Worm (Caenorhabditis elegans): ENCODE data around the gene C28D4.5.

C28D4.5 gene

DNA sequence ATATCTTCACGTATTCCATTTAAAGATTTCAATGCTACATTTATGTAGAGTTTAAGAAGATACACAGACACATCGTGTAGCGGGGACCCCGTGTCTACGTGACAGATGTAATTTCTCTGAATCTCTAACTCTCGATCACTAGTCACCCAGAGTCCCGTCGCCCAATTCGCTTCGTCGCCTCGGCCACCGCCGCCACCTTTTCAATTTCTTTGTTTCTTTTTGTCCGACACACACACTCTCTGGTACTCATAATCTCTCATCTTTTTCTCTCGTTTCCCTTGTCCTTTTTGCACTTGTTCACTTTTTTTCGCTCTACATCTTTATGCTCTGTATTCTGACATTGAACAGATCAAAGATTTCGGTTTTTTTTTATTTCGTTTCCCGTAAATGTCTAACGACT is 28.3 kb downstream of the C28D4.5 start (continued):
- TF ChIP-seq aha-1 (tag; optimal IDR thresholded peaks at IDR 0.05), result peak; percentile 24
- TF ChIP-seq F16B12.6 (tag; optimal IDR thresholded peaks at IDR 0.05), result no peak
- no peak for TF ChIP-seq nhr-28 (tag; optimal IDR thresholded peaks at IDR 0.05)
- TF ChIP-seq elt-3 (tag; optimal IDR thresholded peaks at IDR 0.05), result peak in 2 of 6 experiments; percentile 15 to 62
- peak; percentile 56 to 66 for TF ChIP-seq efl-1 (optimal IDR thresholded peaks at IDR 0.05)
- peak; percentile 32 to 94 for TF ChIP-seq efl-1 (GFP tag; optimal IDR thresholded peaks at IDR 0.05 in 1 of 2)
- TF ChIP-seq nhr-237 (tag; optimal IDR thresholded peaks at IDR 0.05), result peak; percentile 78
- no peak for TF ChIP-seq ceh-8 (GFP tag; optimal IDR thresholded peaks at IDR 0.05)
- peak; percentile 87 for TF ChIP-seq fkh-8 (tag; optimal IDR thresholded peaks at IDR 0.05)
- no peak for TF ChIP-seq unc-98 (GFP tag; IDR thresholded peaks at IDR 0.05)
- peak; percentile 4 for TF ChIP-seq irx-1 (tag; optimal IDR thresholded peaks at IDR 0.05)
- TF ChIP-seq lin-15B (tag; optimal IDR thresholded peaks at IDR 0.05), result peak; percentile 22
- TF ChIP-seq sptf-1 (tag; optimal IDR thresholded peaks at IDR 0.05), result no peak
- peak; percentile 32 for TF ChIP-seq aly-2 (tag; optimal IDR thresholded peaks at IDR 0.05)
- TF ChIP-seq vab-15 (tag; optimal IDR thresholded peaks at IDR 0.05), result no peak
- no peak for TF ChIP-seq ets-5 (GFP tag; IDR thresholded peaks at IDR 0.05)
- peak; percentile 91 for TF ChIP-seq snu-23 (GFP tag; optimal IDR thresholded peaks at IDR 0.05)

DNA sequence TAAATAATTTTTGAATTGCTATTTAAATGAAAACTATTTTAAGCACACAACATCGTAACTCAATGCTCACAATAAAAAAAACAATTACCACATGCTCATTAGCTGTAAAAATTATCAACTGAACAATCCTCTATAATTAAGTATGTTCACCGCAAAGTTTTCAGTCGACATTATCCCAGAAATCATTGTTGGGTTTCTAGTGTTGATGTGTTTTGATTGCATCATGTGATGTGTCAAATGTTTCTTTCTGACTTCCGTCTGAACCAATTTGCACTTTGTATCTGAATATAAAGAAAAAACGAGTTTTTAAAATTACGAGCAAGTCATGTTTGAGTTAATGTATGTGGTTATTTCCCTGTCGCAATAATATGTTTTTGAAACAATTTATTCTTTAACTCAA is 28.8 kb downstream of the C28D4.5 start:
- TF ChIP-seq nhr-84 (tag; optimal IDR thresholded peaks at IDR 0.05) (no peak), elt-2 (tag; optimal IDR thresholded peaks at IDR 0.05) (no peak), fkh-4 (tag; optimal IDR thresholded peaks at IDR 0.05; ENCODE audit: borderline replicate concordance) (no peak), dpl-1 (GFP tag; optimal IDR thresholded peaks at IDR 0.05) (no peak), nhr-237 (tag; optimal IDR thresholded peaks at IDR 0.05) (no peak), lin-15B (tag; optimal IDR thresholded peaks at IDR 0.05) (no peak), nhr-77 (tag; optimal IDR thresholded peaks at IDR 0.05) (no peak), sptf-1 (tag; optimal IDR thresholded peaks at IDR 0.05) (no peak), snu-23 (GFP tag; optimal IDR thresholded peaks at IDR 0.05) (no peak), pag-3 (tag; optimal IDR thresholded peaks at IDR 0.05; ENCODE audit: borderline replicate concordance, insufficient read depth) (no peak), hlh-4 (tag; optimal IDR thresholded peaks at IDR 0.05) (no peak), unc-30 (tag; optimal IDR thresholded peaks at IDR 0.05) (no peak), fos-1 (tag; optimal IDR thresholded peaks at IDR 0.05) (no peak), ama-1 (optimal IDR thresholded peaks at IDR 0.05) (no peak), rnt-1 (tag; optimal IDR thresholded peaks at IDR 0.05) (no peak), elt-3 (tag; optimal IDR thresholded peaks at IDR 0.05) (no peak), tlp-1 (tag; optimal IDR thresholded peaks at IDR 0.05) (no peak), efl-3 (GFP tag; optimal IDR thresholded peaks at IDR 0.05) (no peak), aha-1 (tag; optimal IDR thresholded peaks at IDR 0.05) (no peak)

DNA sequence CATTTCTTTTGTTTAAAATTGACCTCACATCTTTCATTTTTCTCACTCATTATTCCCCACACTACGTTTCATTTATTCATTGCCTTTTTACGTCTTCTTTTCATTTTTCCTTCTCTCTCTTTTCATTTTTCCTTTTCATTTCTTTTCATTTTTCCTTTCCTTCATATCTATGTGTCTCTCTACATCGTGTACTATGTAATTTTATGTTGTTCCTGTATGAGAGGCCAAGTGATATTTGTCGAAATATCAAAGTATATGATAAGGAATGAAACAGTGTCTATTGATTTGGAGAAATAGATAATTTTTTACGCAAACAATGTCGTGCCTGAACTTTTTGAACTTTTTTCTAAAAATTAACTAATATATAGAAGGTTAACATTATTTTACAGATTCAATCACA is 30.2 kb downstream of the C28D4.5 start:
- TF ChIP-seq ztf-4 (tag; optimal IDR thresholded peaks at IDR 0.05) (peak; percentile 5), mep-1 (tag; optimal IDR thresholded peaks at IDR 0.05) (peak; percentile 30), lsy-2 (tag; optimal IDR thresholded peaks at IDR 0.05) (peak in 1 of 2 experiments; percentile 40), nhr-71 (tag; optimal IDR thresholded peaks at IDR 0.05) (peak; percentile 36), aly-2 (tag; optimal IDR thresholded peaks at IDR 0.05) (no peak), elt-3 (tag; optimal IDR thresholded peaks at IDR 0.05) (peak in 5 of 6 experiments; percentile 49 to 81 (median 66)), C16A3.4 (tag; optimal IDR thresholded peaks at IDR 0.05) (peak; percentile 14), C04F5.9 (tag; optimal IDR thresholded peaks at IDR 0.05) (no peak), lin-35 (GFP tag; optimal IDR thresholded peaks at IDR 0.05) (peak in 1 of 2 experiments; percentile 50), nhr-85 (tag) (peak; percentile 59), nhr-76 (tag; optimal IDR thresholded peaks at IDR 0.05) (no peak), blmp-1 (tag; optimal IDR thresholded peaks at IDR 0.05) (peak; percentile 98), nhr-20 (tag; optimal IDR thresholded peaks at IDR 0.05) (peak; percentile 41), lin-14 (GFP tag; optimal IDR thresholded peaks at IDR 0.05) (peak; percentile 64), efl-1 (optimal IDR thresholded peaks at IDR 0.05) (no peak), efl-1 (GFP tag; optimal IDR thresholded peaks at IDR 0.05 in 1 of 2) (peak in 1 of 2 experiments; percentile 6), elt-2 (tag; optimal IDR thresholded peaks at IDR 0.05) (peak; percentile 56), nhr-12 (tag; optimal IDR thresholded peaks at IDR 0.05) (no peak), snu-23 (GFP tag; optimal IDR thresholded peaks at IDR 0.05) (peak; percentile 33)

Data from whole organism, L1 larva.